Fruit fly (Drosophila melanogaster) whole organism, embryonic: Measurements from ENCODE around the gene Lon.

Experiments
- B-H1 ChIP-seq: fragments of 200-800 bp; sonication (Bioruptor generic); IDR thresholded peaks from 3 replicates; pipeline ENCODE4 v1.3.6; 2022; ENCODE audit warnings: missing biosample characterization, missing genetic modification characterization
- Blimp-1 ChIP-seq: fragments of 200-800 bp; sonication (Bioruptor generic); optimal IDR thresholded peaks from 3 replicates; lab custom pipeline; 2018; ENCODE audit warnings: missing biosample characterization, missing genetic modification characterization, mild to moderate bottlenecking, moderate library complexity, missing genetic modification reagents
- CG10543 ChIP-seq: fragments of 200-800 bp; sonication (Bioruptor generic); optimal IDR thresholded peaks from 3 replicates; lab custom pipeline; 2017; ENCODE audit warnings: missing biosample characterization, mild to moderate bottlenecking, missing genetic modification characterization, moderate library complexity
- CG12659 ChIP-seq: fragments of 200-800 bp; sonication (Bioruptor generic); optimal IDR thresholded peaks from 3 replicates; lab custom pipeline; 2017; ENCODE audit warnings: mild to moderate bottlenecking, missing biosample characterization, missing genetic modification reagents, missing genetic modification characterization
- CG12744 ChIP-seq: fragments of 200-800 bp; sonication (Bioruptor generic); optimal IDR thresholded peaks from 2 replicates; lab custom pipeline; 2016; ENCODE audit warnings: missing biosample characterization, missing genetic modification characterization
- CG13287 ChIP-seq: fragments of 200-800 bp; sonication (Bioruptor generic); IDR thresholded peaks from 2 replicates; pipeline ENCODE4 v1.3.6; 2022; ENCODE audit warnings: missing biosample characterization, missing genetic modification characterization; ENCODE audit not compliant: partially characterized antibody
- CG15479 ChIP-seq: fragments of 200-800 bp; sonication (Bioruptor generic); optimal IDR thresholded peaks from 3 replicates; lab custom pipeline; 2019; ENCODE audit warnings: missing biosample characterization, mild to moderate bottlenecking, missing genetic modification characterization, moderate library complexity
- CG17361 ChIP-seq: fragments of 200-800 bp; sonication (Bioruptor generic); IDR thresholded peaks from 3 replicates; pipeline ENCODE4 v1.3.6; 2022; ENCODE audit warnings: missing biosample characterization, missing genetic modification characterization
- CG18599 ChIP-seq: fragments of 200-800 bp; sonication (Bioruptor generic); optimal IDR thresholded peaks from 3 replicates; lab custom pipeline; 2017; ENCODE audit warnings: missing biosample characterization, missing genetic modification characterization, mild to moderate bottlenecking, moderate library complexity, missing genetic modification reagents
- CG2129 ChIP-seq: fragments of 200-800 bp; sonication (Bioruptor generic); IDR thresholded peaks from 2 replicates; pipeline ENCODE4 v1.3.6; 2022; ENCODE audit warnings: missing biosample characterization, missing genetic modification characterization; ENCODE audit not compliant: partially characterized antibody
- CG2875 ChIP-seq: fragments of 200-800 bp; sonication (Bioruptor generic); optimal IDR thresholded peaks from 2 replicates; lab custom pipeline; 2017; ENCODE audit warnings: missing biosample characterization, mild to moderate bottlenecking, missing genetic modification characterization, missing genetic modification reagents
- CG30403 ChIP-seq: fragments of 200-800 bp; sonication (Bioruptor generic); optimal IDR thresholded peaks from 3 replicates; lab custom pipeline; 2016; ENCODE audit warnings: missing biosample characterization, missing genetic modification characterization
- CG30431 ChIP-seq: fragments of 200-800 bp; sonication (Bioruptor generic); optimal IDR thresholded peaks from 2 replicates; lab custom pipeline; 2017; ENCODE audit warnings: missing biosample characterization, missing genetic modification characterization
- CG3163 ChIP-seq: fragments of 200-800 bp; sonication (Bioruptor generic); optimal IDR thresholded peaks from 3 replicates; lab custom pipeline; 2016; ENCODE audit warnings: missing biosample characterization, missing genetic modification characterization
- CG4328 ChIP-seq: fragments of 200-800 bp; sonication (Bioruptor generic); optimal IDR thresholded peaks from 3 replicates; lab custom pipeline; 2017; ENCODE audit warnings: missing biosample characterization, missing genetic modification reagents, missing genetic modification characterization
- CG6765 ChIP-seq: fragments of 200-800 bp; sonication (Bioruptor generic); optimal IDR thresholded peaks from 3 replicates; lab custom pipeline; 2017; ENCODE audit warnings: missing biosample characterization, mild to moderate bottlenecking, missing genetic modification characterization
- CG7357 ChIP-seq: fragments of 200-800 bp; sonication (Bioruptor generic); IDR thresholded peaks from 3 replicates; pipeline ENCODE4 v1.3.6; 2022; ENCODE audit warnings: missing biosample characterization, missing genetic modification characterization
- CG7963 ChIP-seq: fragments of 200-800 bp; sonication (Bioruptor generic); IDR thresholded peaks from 3 replicates; pipeline ENCODE4 v1.3.6; 2022; ENCODE audit warnings: missing biosample characterization, missing genetic modification characterization; ENCODE audit not compliant: partially characterized antibody
- CG8478 ChIP-seq: fragments of >200 bp; optimal IDR thresholded peaks from 2 replicates; lab custom pipeline; 2018
- CG8944 ChIP-seq: fragments of 200-800 bp; sonication (Bioruptor generic); optimal IDR thresholded peaks from 3 replicates; lab custom pipeline; 2016; ENCODE audit warnings: missing biosample characterization, missing genetic modification characterization
- CkIIα-i1 ChIP-seq: fragments of 200-800 bp; sonication (Bioruptor generic); IDR thresholded peaks from 2 replicates; pipeline ENCODE4 v1.3.6; 2022; ENCODE audit warnings: missing biosample characterization, missing genetic modification characterization
- D19A ChIP-seq: fragments of 200-800 bp; optimal IDR thresholded peaks from 3 replicates; lab custom pipeline; 2019; ENCODE audit warnings: missing biosample characterization, mild to moderate bottlenecking, missing genetic modification characterization, moderate library complexity
- Dad ChIP-seq: fragments of 200-800 bp; sonication (Bioruptor generic); optimal IDR thresholded peaks from 3 replicates; lab custom pipeline; 2016; ENCODE audit warnings: missing biosample characterization, missing genetic modification characterization
- Doc2 ChIP-seq: fragments of 200-800 bp; sonication (Bioruptor generic); IDR thresholded peaks from 2 replicates; pipeline ENCODE4 v1.3.6; 2022; ENCODE audit warnings: missing biosample characterization, missing genetic modification characterization
- E2f2 ChIP-seq: fragments of 200-800 bp; sonication (Bioruptor generic); IDR thresholded peaks from 2 replicates; pipeline ENCODE4 v1.3.6; 2022; ENCODE audit warnings: missing biosample characterization, missing genetic modification characterization
- Ets97D ChIP-seq: fragments of 200-800 bp; sonication (Bioruptor generic); optimal IDR thresholded peaks from 3 replicates; lab custom pipeline; 2016; ENCODE audit warnings: missing biosample characterization, missing genetic modification characterization
- Fer1 ChIP-seq: fragments of 200-800 bp; sonication (Bioruptor generic); optimal IDR thresholded peaks from 2 replicates; lab custom pipeline; 2017; ENCODE audit warnings: missing biosample characterization, mild to moderate bottlenecking, missing genetic modification characterization
- Hand ChIP-seq: fragments of 200-800 bp; sonication (Bioruptor generic); optimal IDR thresholded peaks from 2 replicates; lab custom pipeline; 2017; ENCODE audit warnings: mild to moderate bottlenecking, missing biosample characterization, missing genetic modification reagents, missing genetic modification characterization
- Kr ChIP-seq: fragments of 200-800 bp; sonication (Bioruptor generic); optimal IDR thresholded peaks from 2 replicates; lab custom pipeline; 2017; ENCODE audit warnings: missing biosample characterization, mild to moderate bottlenecking, missing genetic modification characterization
- Meics ChIP-seq: fragments of 200-800 bp; sonication (Bioruptor generic); optimal IDR thresholded peaks from 2 replicates; lab custom pipeline; 2017; ENCODE audit warnings: missing biosample characterization, mild to moderate bottlenecking, missing genetic modification characterization
- NFAT ChIP-seq: fragments of 200-800 bp; sonication (Bioruptor generic); IDR thresholded peaks from 2 replicates; pipeline ENCODE4 v1.3.6; 2022; ENCODE audit warnings: missing biosample characterization, missing genetic modification characterization
- NfI ChIP-seq: fragments of 200-800 bp; sonication (Bioruptor generic); optimal IDR thresholded peaks from 3 replicates; lab custom pipeline; 2018; ENCODE audit warnings: missing biosample characterization, mild to moderate bottlenecking, missing genetic modification characterization, moderate library complexity
- Oaz ChIP-seq: fragments of 200-800 bp; sonication (Bioruptor generic); IDR thresholded peaks from 2 replicates; pipeline ENCODE4 v1.3.6; 2022; ENCODE audit warnings: missing biosample characterization, missing genetic modification characterization
- Pdp1 ChIP-seq, 2 experiments: fragments of 200-800 bp; sonication (Bioruptor generic); optimal IDR thresholded peaks; 3 replicates each; lab custom pipeline; 2016; ENCODE audit warnings: missing biosample characterization in 2 of 2, missing genetic modification characterization in 2 of 2, mild to moderate bottlenecking in 1 of 2, moderate library complexity in 1 of 2
- Sin3A ChIP-seq: fragments of >200 bp; optimal IDR thresholded peaks from 2 replicates; lab custom pipeline; 2018
- bsh ChIP-seq, 2 experiments: fragments of 200-800 bp; sonication (Bioruptor generic); optimal IDR thresholded peaks; 2 replicates each; lab custom pipeline; 2017 to 2018; ENCODE audit warnings: mild to moderate bottlenecking in 2 of 2, missing biosample characterization in 2 of 2, missing genetic modification characterization in 2 of 2, moderate library complexity in 1 of 2
- chif ChIP-seq, 2 experiments: fragments of 200-800 bp; sonication (Bioruptor generic); optimal IDR thresholded peaks; 3 replicates each; lab custom pipeline; 2016; ENCODE audit warnings: missing biosample characterization in 2 of 2, missing genetic modification characterization in 2 of 2
- dmrt11E ChIP-seq: fragments of 200-800 bp; sonication (Bioruptor generic); optimal IDR thresholded peaks from 3 replicates; lab custom pipeline; 2018; ENCODE audit warnings: missing biosample characterization, mild to moderate bottlenecking, missing genetic modification characterization, moderate library complexity
- dmrt99B ChIP-seq: fragments of 200-800 bp; sonication (Bioruptor generic); optimal IDR thresholded peaks from 2 replicates; lab custom pipeline; 2018; ENCODE audit warnings: missing biosample characterization, mild to moderate bottlenecking, missing genetic modification characterization, moderate library complexity
- gsb ChIP-seq: fragments of 200-800 bp; sonication (Bioruptor generic); IDR thresholded peaks from 2 replicates; pipeline ENCODE4 v1.3.6; 2022; ENCODE audit warnings: missing biosample characterization, missing genetic modification characterization
- hbn ChIP-seq: fragments of 200-800 bp; sonication (Bioruptor generic); IDR thresholded peaks from 2 replicates; pipeline ENCODE4 v1.3.6; 2022; ENCODE audit warnings: missing biosample characterization, missing genetic modification characterization; ENCODE audit not compliant: partially characterized antibody
- kah ChIP-seq: fragments of 200-800 bp; sonication (Bioruptor generic); optimal IDR thresholded peaks from 2 replicates; lab custom pipeline; 2018; ENCODE audit warnings: missing biosample characterization, mild to moderate bottlenecking, missing genetic modification characterization
- mirr ChIP-seq: fragments of 200-800 bp; sonication (Bioruptor generic); optimal IDR thresholded peaks from 3 replicates; lab custom pipeline; 2018; ENCODE audit warnings: missing biosample characterization, mild to moderate bottlenecking, missing genetic modification characterization
- pita ChIP-seq: fragments of 200-800 bp; sonication (Bioruptor generic); optimal IDR thresholded peaks from 2 replicates; lab custom pipeline; 2017; ENCODE audit warnings: missing biosample characterization, mild to moderate bottlenecking, missing genetic modification characterization
- sisA ChIP-seq: fragments of 200-800 bp; sonication (Bioruptor generic); IDR thresholded peaks from 2 replicates; pipeline ENCODE4 v1.3.6; 2022; ENCODE audit warnings: missing biosample characterization, missing genetic modification characterization
- slbo ChIP-seq: fragments of 200-800 bp; sonication (Bioruptor generic); IDR thresholded peaks from 2 replicates; pipeline ENCODE4 v1.3.6; 2022; ENCODE audit warnings: missing biosample characterization, missing genetic modification characterization
- ttk ChIP-seq: fragments of 200-800 bp; sonication (Bioruptor generic); IDR thresholded peaks from 2 replicates; pipeline ENCODE4 v2.1.2; 2022; ENCODE audit warnings: missing biosample characterization, missing genetic modification characterization
- unc-4 ChIP-seq: fragments of 200-800 bp; sonication (Bioruptor generic); IDR thresholded peaks from 2 replicates; pipeline ENCODE4 v1.3.6; 2022; ENCODE audit warnings: missing biosample characterization, missing genetic modification characterization; ENCODE audit not compliant: partially characterized antibody
- usp ChIP-seq: fragments of >200 bp; optimal IDR thresholded peaks from 2 replicates; lab custom pipeline; 2017; ENCODE audit warnings: missing biosample characterization, missing genetic modification characterization
- vfl ChIP-seq: fragments of 200-800 bp; sonication (Bioruptor generic); optimal IDR thresholded peaks from 2 replicates; lab custom pipeline; 2016; ENCODE audit warnings: missing biosample characterization, missing genetic modification characterization
- zf30C ChIP-seq: fragments of 200-800 bp; sonication (Bioruptor generic); optimal IDR thresholded peaks from 3 replicates; lab custom pipeline; 2018; ENCODE audit warnings: missing biosample characterization, mild to moderate bottlenecking, missing genetic modification characterization

Gene Lon

DNA sequence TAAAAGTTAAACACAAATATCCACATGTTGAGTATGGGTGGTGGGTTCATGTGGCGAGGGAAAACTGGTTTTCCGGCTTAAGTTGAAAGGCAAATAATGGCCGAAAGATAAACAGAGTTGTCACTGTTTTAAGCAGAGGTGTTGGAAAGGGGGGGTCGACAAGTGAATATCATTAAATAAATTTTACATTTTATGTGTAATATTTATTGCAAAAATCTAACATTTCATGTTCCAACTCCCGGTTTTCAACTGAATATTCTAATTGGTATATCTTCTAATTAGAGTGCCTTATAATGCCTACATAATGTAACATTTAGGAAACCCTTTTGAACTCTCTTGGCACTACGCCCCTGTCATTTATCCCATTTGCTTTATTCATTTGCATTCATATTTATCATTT, 43.9 kb upstream of the Lon start (continued):
- TF ChIP-seq CG12744 = no peak
- no peak for TF ChIP-seq Oaz (GFP tag; lab: Robert Waterston, UW)
- no peak for TF ChIP-seq gsb (GFP tag; lab: Robert Waterston, UW)
- TF ChIP-seq kah (GFP tag; lab: Kevin White, UChicago) = peak; percentile 18
- TF ChIP-seq chif (GFP tag; optimal IDR thresholded peaks at IDR 0.05; lab: Kevin White, UChicago) = peak in 1 of 2 experiments; percentile 23
- no peak for TF ChIP-seq Dad
- TF ChIP-seq dmrt11E = peak; percentile 67
- peak; percentile 23 for TF ChIP-seq CG18599
- TF ChIP-seq hbn (GFP tag; lab: Robert Waterston, UW) = no peak
- TF ChIP-seq usp (GFP tag; lab: Kevin White, UChicago) = no peak
- no peak for TF ChIP-seq CG30431 (GFP tag; lab: Kevin White, UChicago)
- no peak for TF ChIP-seq CG7963
- TF ChIP-seq pita = no peak
- TF ChIP-seq CG10543 = peak; percentile 39
- TF ChIP-seq B-H1 (GFP tag; lab: Robert Waterston, UW) = peak; percentile 38; the same call in 2 of the 3 replicates
- peak; percentile 55 for TF ChIP-seq CG30403 (GFP tag; lab: Kevin White, UChicago)
- no peak for TF ChIP-seq zf30C
- no peak for TF ChIP-seq CG8478
- TF ChIP-seq NfI (GFP tag; lab: Kevin White, UChicago) = no peak
- peak; percentile 23; the same call in 1 of the 2 replicates for TF ChIP-seq E2f2
- TF ChIP-seq Kr = no peak
- TF ChIP-seq CG8944 = no peak
- no peak for TF ChIP-seq CG13287 (GFP tag; lab: Robert Waterston, UW)
- no peak for TF ChIP-seq ttk
- TF ChIP-seq CkIIα-i1 (GFP tag; lab: Robert Waterston, UW) = no peak
- no peak for TF ChIP-seq vfl (GFP tag; lab: Kevin White, UChicago)
- no peak for TF ChIP-seq Sin3A
- TF ChIP-seq CG6765 (GFP tag; lab: Kevin White, UChicago) = peak; percentile 48
- TF ChIP-seq CG2129 (GFP tag; lab: Robert Waterston, UW) = no peak
- peak; percentile 76 for TF ChIP-seq CG17361 (GFP tag; lab: Robert Waterston, UW)
- peak; percentile 76 for TF ChIP-seq dmrt99B (tag; lab: Kevin White, UChicago)
- TF ChIP-seq Fer1 (GFP tag; lab: Kevin White, UChicago) = no peak
- TF ChIP-seq mirr (GFP tag; lab: Kevin White, UChicago) = no peak
- peak; percentile 63 for TF ChIP-seq sisA
- TF ChIP-seq CG4328 (GFP tag; lab: Kevin White, UChicago) = peak; percentile 33
- 0 out of 2 replicates have a peak, but pooled peaks have one; percentile 36 for TF ChIP-seq slbo (GFP tag; lab: Robert Waterston, UW)
- peak in 1 of 2 experiments; percentile 70 for TF ChIP-seq bsh (GFP tag; optimal IDR thresholded peaks at IDR 0.05; lab: Kevin White, UChicago)
- TF ChIP-seq unc-4 (GFP tag; lab: Robert Waterston, UW) = no peak
- no peak for TF ChIP-seq Hand (GFP tag; lab: Kevin White, UChicago)
- TF ChIP-seq Meics (GFP tag; lab: Kevin White, UChicago) = peak; percentile 49
- peak; percentile 55 for TF ChIP-seq D19A (tag; lab: Kevin White, UChicago)
- no peak for TF ChIP-seq CG7357
- TF ChIP-seq Doc2 (GFP tag; lab: Robert Waterston, UW) = no peak
- no peak for TF ChIP-seq CG3163
- peak; percentile 64 for TF ChIP-seq Blimp-1 (GFP tag; lab: Kevin White, UChicago)
- no peak for TF ChIP-seq CG15479 (GFP tag; lab: Kevin White, UChicago)
- no peak for TF ChIP-seq Ets97D (GFP tag; lab: Kevin White, UChicago)
- TF ChIP-seq Pdp1 (GFP tag; optimal IDR thresholded peaks at IDR 0.05; lab: Kevin White, UChicago) = peak; percentile 19 to 28
- TF ChIP-seq CG2875 = peak; percentile 61
- peak; percentile 29 for TF ChIP-seq CG12659 (GFP tag; lab: Kevin White, UChicago)
- TF ChIP-seq NFAT (GFP tag; lab: Robert Waterston, UW) = no peak
